Fruit fly (Drosophila melanogaster) whole organism, pupa: ENCODE measurements around the gene CG9747.

ENCODE experiments used
- CG10348 ChIP-seq: fragments of 200-800 bp; sonication (Bioruptor generic); IDR thresholded peaks from 2 replicates; pipeline ENCODE4 v1.3.6; 2022; ENCODE audit warnings: missing biosample characterization, missing genetic modification characterization
- CG12605 ChIP-seq: fragments of 200-800 bp; sonication (Bioruptor generic); IDR thresholded peaks from 2 replicates; pipeline ENCODE4 v1.3.6; 2022; ENCODE audit warnings: missing biosample characterization, missing genetic modification characterization
- CG13204 ChIP-seq: fragments of 200-800 bp; sonication (Bioruptor generic); optimal IDR thresholded peaks from 2 replicates; lab custom pipeline; 2018; ENCODE audit warnings: missing biosample characterization, mild to moderate bottlenecking, missing genetic modification characterization, moderate library complexity
- CG14655 ChIP-seq: fragments of 200-800 bp; sonication (Bioruptor generic); optimal IDR thresholded peaks from 3 replicates; lab custom pipeline; 2017; ENCODE audit warnings: mild to moderate bottlenecking, missing biosample characterization, missing genetic modification reagents, missing genetic modification characterization
- CG15710 ChIP-seq: fragments of 200-800 bp; sonication (Bioruptor generic); optimal IDR thresholded peaks from 2 replicates; lab custom pipeline; 2018; ENCODE audit warnings: missing biosample characterization, mild to moderate bottlenecking, missing genetic modification characterization, moderate library complexity
- CG17806 ChIP-seq: fragments of 200-800 bp; sonication (Bioruptor generic); optimal IDR thresholded peaks from 2 replicates; lab custom pipeline; 2018; ENCODE audit warnings: missing biosample characterization, mild to moderate bottlenecking, missing genetic modification characterization, moderate library complexity
- CG32121 ChIP-seq: fragments of 200-800 bp; sonication (Bioruptor generic); IDR thresholded peaks from 2 replicates; pipeline ENCODE4 v1.3.6; 2022; ENCODE audit warnings: missing biosample characterization, missing genetic modification characterization
- CG34367 ChIP-seq: fragments of 200-800 bp; sonication (Bioruptor generic); optimal IDR thresholded peaks from 2 replicates; lab custom pipeline; 2018; ENCODE audit warnings: missing biosample characterization, mild to moderate bottlenecking, missing genetic modification characterization
- CG4496 ChIP-seq: fragments of 200-800 bp; sonication (Bioruptor generic); IDR thresholded peaks from 3 replicates; pipeline ENCODE4 v1.3.6; 2022; ENCODE audit warnings: missing biosample characterization, missing genetic modification characterization
- CG8159 ChIP-seq: fragments of 200-800 bp; sonication (Bioruptor generic); optimal IDR thresholded peaks from 3 replicates; lab custom pipeline; 2018; ENCODE audit warnings: missing biosample characterization, mild to moderate bottlenecking, missing genetic modification characterization, moderate library complexity
- CG8301 ChIP-seq: fragments of 200-800 bp; sonication (Bioruptor generic); optimal IDR thresholded peaks from 2 replicates; lab custom pipeline; 2018; ENCODE audit warnings: missing biosample characterization, mild to moderate bottlenecking, missing genetic modification characterization
- CG9948 ChIP-seq: fragments of 200-800 bp; sonication (Bioruptor generic); optimal IDR thresholded peaks from 2 replicates; lab custom pipeline; 2018; ENCODE audit warnings: missing biosample characterization, mild to moderate bottlenecking, missing genetic modification characterization, moderate library complexity
- D1 ChIP-seq: fragments of 200-800 bp; sonication (Bioruptor generic); optimal IDR thresholded peaks from 2 replicates; lab custom pipeline; 2018; ENCODE audit warnings: missing biosample characterization, mild to moderate bottlenecking, missing genetic modification characterization, moderate library complexity
- EcR ChIP-seq: fragments of 200-800 bp; sonication (Bioruptor generic); optimal IDR thresholded peaks from 3 replicates; lab custom pipeline; 2019; ENCODE audit warnings: missing biosample characterization, missing genetic modification characterization, mild to moderate bottlenecking, moderate library complexity, missing genetic modification reagents
- Ets98B ChIP-seq: fragments of 200-800 bp; sonication (Bioruptor generic); IDR thresholded peaks from 2 replicates; pipeline ENCODE4 v1.3.6; 2022; ENCODE audit warnings: missing biosample characterization, missing genetic modification characterization
- Pif1A ChIP-seq: fragments of 200-800 bp; sonication (Bioruptor generic); optimal IDR thresholded peaks from 3 replicates; lab custom pipeline; 2016; ENCODE audit warnings: missing biosample characterization, missing genetic modification characterization
- Pif1B ChIP-seq: fragments of 200-800 bp; sonication (Bioruptor generic); optimal IDR thresholded peaks from 3 replicates; lab custom pipeline; 2016; ENCODE audit warnings: missing biosample characterization, missing genetic modification characterization
- fd96Ca ChIP-seq: fragments of 200-800 bp; sonication (Bioruptor generic); IDR thresholded peaks from 3 replicates; pipeline ENCODE4 v1.3.6; 2022; ENCODE audit warnings: missing biosample characterization, missing genetic modification characterization
- gl ChIP-seq: fragments of 200-800 bp; sonication (Bioruptor generic); optimal IDR thresholded peaks from 2 replicates; lab custom pipeline; 2018; ENCODE audit warnings: missing biosample characterization, mild to moderate bottlenecking, missing genetic modification characterization
- rn ChIP-seq: fragments of 200-800 bp; sonication (Bioruptor generic); IDR thresholded peaks from 2 replicates; pipeline ENCODE4 v1.3.6; 2022; ENCODE audit warnings: missing biosample characterization, missing genetic modification characterization

The CG9747 gene

DNA sequence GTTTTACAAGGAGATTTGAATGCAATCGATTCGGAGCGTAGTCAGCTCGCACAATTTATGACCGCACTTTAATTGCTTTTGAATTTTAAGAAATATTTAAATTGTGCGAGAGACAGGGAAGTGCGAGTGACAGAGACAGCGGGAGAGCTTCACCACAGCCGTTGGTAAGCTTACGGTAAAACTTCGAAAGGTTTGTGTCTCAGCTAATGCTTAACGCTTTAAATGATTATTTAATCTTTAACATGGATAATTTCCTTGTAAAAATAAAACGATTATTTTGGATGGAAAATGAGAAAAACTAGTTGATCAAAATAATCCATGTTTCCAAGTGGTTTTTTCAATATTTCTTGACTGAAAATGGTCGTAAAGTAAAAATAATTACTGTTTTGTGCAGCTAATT is 40.5 kb downstream of the CG9747 start:
- TF ChIP-seq CG10348 (GFP tag; lab: Robert Waterston, UW), result no peak
- TF ChIP-seq D1 (tag; lab: Kevin White, UChicago), result no peak
- TF ChIP-seq gl (tag; lab: Kevin White, UChicago), result no peak
- no peak for TF ChIP-seq CG9948
- TF ChIP-seq CG13204, result no peak
- no peak for TF ChIP-seq Pif1B (GFP tag; lab: Kevin White, UChicago)
- TF ChIP-seq EcR, result no peak
- no peak for TF ChIP-seq CG17806 (tag; lab: Kevin White, UChicago)
- TF ChIP-seq CG4496 (GFP tag; lab: Robert Waterston, UW), result no peak
- TF ChIP-seq CG8301 (tag; lab: Kevin White, UChicago), result no peak
- TF ChIP-seq rn (GFP tag; lab: Robert Waterston, UW), result no peak
- no peak for TF ChIP-seq Pif1A (GFP tag; lab: Kevin White, UChicago)
- no peak for TF ChIP-seq CG8159 (tag; lab: Kevin White, UChicago)
- no peak for TF ChIP-seq CG14655
- no peak for TF ChIP-seq CG34367
- TF ChIP-seq Ets98B (GFP tag; lab: Robert Waterston, UW), result no peak
- TF ChIP-seq CG32121 (GFP tag; lab: Robert Waterston, UW), result no peak
- no peak for TF ChIP-seq CG12605 (GFP tag; lab: Robert Waterston, UW)
- no peak for TF ChIP-seq CG15710 (tag; lab: Kevin White, UChicago)
- TF ChIP-seq fd96Ca (GFP tag; lab: Robert Waterston, UW), result no peak
- TF ChIP-seq, all 21 proteins: peak for 0

DNA sequence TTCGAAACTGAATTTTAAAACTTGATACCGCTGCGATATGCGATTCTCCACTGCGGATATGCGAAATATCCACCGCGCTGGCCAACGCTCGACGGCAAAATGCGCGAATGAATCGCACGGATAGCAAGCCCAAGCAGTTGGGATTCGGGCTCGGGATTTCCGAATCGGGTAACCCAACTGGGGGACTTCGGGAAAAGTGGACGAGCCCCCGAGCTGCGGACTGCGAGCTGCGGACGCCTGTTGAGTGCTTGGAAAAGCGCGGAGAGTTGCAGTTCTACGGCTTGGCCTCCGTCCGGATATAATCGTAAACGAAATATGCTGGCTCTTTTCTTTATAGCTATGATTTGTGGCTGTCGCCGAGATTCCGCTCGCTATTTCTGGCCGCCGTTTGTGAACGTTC is 41.5 kb downstream of the CG9747 start, which contains the start of gene AdoR:
TSS of gene AdoR (minus strand) at position 101 of the 400 bp plus-strand sequence.
- no peak for TF ChIP-seq CG12605 (GFP tag; lab: Robert Waterston, UW)
